Worm (Caenorhabditis elegans): ENCODE data around the gene srz-78.

srz-78 gene

DNA sequence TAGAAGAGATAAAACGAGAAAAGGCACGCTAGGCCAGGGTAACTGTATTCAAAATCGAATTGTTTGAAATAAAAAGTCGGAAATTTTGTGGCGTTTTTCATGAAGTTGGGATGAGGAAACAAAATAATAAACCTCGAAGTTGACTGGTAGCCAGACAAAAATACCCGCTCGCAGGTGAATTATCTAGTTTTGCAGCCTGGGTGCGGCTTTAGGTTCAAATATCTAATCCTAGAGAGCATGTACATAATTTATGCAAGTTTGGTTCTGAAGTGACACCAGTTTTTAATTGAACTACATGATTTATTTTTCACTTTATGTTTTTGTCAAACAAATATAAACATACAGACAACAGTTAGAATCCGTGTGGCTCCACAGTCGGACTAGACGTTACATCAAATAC lies 9.8 kb upstream of the srz-78 start, which contains the start of gene srz-37:
Gene srz-37, minus strand, starts transcription at position 101 of the 400 bp plus-strand sequence.
- TF ChIP-seq lim-6 (tag; optimal IDR thresholded peaks at IDR 0.05): no peak
- TF ChIP-seq sox-4 (tag; optimal IDR thresholded peaks at IDR 0.05): no peak
- no peak for TF ChIP-seq pax-1 (tag; optimal IDR thresholded peaks at IDR 0.05)
- no peak for TF ChIP-seq tbx-2 (tag; optimal IDR thresholded peaks at IDR 0.05)
- no peak for TF ChIP-seq ceh-18 (tag; optimal IDR thresholded peaks at IDR 0.05)
- no peak for TF ChIP-seq gmeb-2 (tag; optimal IDR thresholded peaks at IDR 0.05)
- TF ChIP-seq unc-86 (tag; optimal IDR thresholded peaks at IDR 0.05): no peak

DNA sequence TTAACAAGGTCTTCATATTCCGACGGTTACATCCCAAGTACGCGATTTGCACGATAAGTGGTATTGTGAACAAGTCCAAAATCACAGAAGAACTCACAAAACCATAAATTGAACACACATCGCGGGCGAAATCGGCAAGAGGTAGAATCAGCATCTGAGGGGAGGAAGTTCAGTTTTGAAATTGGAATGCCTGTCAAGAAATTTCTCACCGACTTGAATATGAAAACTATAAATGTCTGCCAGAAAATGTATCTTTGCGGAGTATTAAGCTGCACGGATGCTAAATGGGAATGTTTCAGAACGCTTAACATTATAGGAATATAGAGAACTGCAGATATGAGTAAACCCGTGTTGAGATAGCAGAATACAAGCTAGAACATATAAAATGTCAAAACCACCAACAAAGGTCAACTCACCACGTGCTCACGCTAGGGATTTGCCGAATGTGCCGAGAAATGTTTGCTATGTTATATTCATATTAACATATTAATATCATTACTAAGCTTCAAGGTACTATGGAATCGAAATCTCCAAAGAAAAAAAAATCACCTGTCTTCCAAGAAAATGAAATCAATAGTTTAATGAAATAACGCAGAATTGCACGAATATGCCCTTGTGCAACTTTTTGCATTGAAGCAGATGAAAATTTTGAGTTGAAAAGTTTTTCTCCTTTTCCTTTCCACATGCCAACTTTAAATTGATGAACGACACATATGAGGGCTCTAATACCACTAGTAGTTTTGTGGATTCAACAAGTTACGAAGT lies 9.2 kb upstream of the srz-78 start, which contains the start of gene srz-82:
Gene srz-82, plus strand, starts transcription at position 701 of the 765 bp plus-strand sequence.
- no peak for TF ChIP-seq pqm-1 (tag; optimal IDR thresholded peaks at IDR 0.05)

DNA sequence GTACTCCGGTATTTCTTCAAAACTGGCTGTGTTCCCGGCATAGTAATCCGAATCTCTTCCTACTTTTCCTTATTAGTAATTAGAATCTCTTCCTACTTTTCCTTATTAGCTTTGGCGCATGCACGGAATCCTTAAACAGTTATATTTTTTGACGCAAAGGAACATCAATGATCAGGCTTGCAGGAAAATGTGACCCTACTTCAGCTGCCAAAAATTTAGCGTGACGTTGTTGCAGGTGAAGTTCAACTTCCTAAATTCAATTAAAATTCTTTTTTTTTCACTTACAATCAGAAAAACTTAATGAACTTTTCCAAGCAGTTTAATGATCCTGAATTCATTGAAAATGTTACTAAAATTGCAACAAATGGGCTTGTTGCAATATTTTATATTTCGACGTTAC lies 1.7 kb downstream of the srz-78 start, which contains the start of gene srz-79:
Gene srz-79, plus strand, starts transcription at position 301 of the 400 bp plus-strand sequence.
- no peak for TF ChIP-seq mec-3 (tag; optimal IDR thresholded peaks at IDR 0.05; ENCODE audit: borderline replicate concordance)
- no peak for TF ChIP-seq gmeb-2 (tag; optimal IDR thresholded peaks at IDR 0.05)
- no peak for TF ChIP-seq ceh-9 (tag; optimal IDR thresholded peaks at IDR 0.05)
- TF ChIP-seq zip-5 (tag; optimal IDR thresholded peaks at IDR 0.05): no peak
- TF ChIP-seq nhr-11 (tag; optimal IDR thresholded peaks at IDR 0.05): no peak
- TF ChIP-seq elt-4 (tag; optimal IDR thresholded peaks at IDR 0.05): no peak
- TF ChIP-seq ceh-14 (tag; optimal IDR thresholded peaks at IDR 0.05): no peak
- no peak for TF ChIP-seq lim-6 (tag; optimal IDR thresholded peaks at IDR 0.05)
- no peak for TF ChIP-seq unc-42 (tag; optimal IDR thresholded peaks at IDR 0.05)
- TF ChIP-seq fkh-6 (tag; optimal IDR thresholded peaks at IDR 0.05): no peak

DNA sequence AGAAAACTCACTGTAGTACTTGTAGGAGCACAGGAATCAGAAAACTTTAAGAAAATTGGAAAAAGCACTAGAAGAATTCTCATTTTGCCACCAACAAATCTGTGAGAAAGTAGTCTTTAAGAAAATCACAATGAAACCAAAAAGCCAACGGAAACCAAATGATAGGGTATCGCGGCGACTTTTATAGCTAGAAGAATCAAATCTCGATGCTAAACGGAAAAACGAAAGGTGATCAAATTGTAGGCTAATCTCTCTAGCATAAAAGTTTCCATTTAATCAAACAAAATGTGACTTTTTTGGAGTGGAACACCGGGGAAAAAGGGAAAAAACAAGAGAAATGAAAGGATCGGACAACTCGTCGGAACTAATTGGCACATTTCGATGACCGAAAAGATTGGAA lies 4.8 kb downstream of the srz-78 start, which contains the start of gene C09G12.17:
Gene C09G12.17, minus strand, starts transcription at position 101 of the 400 bp plus-strand sequence.
- TF ChIP-seq odd-2 (tag; optimal IDR thresholded peaks at IDR 0.05) (no peak), tbx-7 (tag; optimal IDR thresholded peaks at IDR 0.05) (no peak), ztf-16 (tag; optimal IDR thresholded peaks at IDR 0.05) (no peak), npax-4 (tag; optimal IDR thresholded peaks at IDR 0.05) (no peak), ceh-22 (tag; optimal IDR thresholded peaks at IDR 0.05) (no peak), hlh-13 (GFP tag; optimal IDR thresholded peaks at IDR 0.05) (no peak), zip-5 (tag; optimal IDR thresholded peaks at IDR 0.05) (no peak), sox-4 (tag; optimal IDR thresholded peaks at IDR 0.05) (no peak), dmd-4 (tag; optimal IDR thresholded peaks at IDR 0.05; ENCODE audit: borderline replicate concordance) (no peak), pros-1 (tag; optimal IDR thresholded peaks at IDR 0.05) (no peak), ceh-34 (tag; optimal IDR thresholded peaks at IDR 0.05) (no peak), fkh-6 (tag; optimal IDR thresholded peaks at IDR 0.05) (no peak), ceh-45 (GFP tag; IDR thresholded peaks at IDR 0.05) (no peak), ahr-1 (tag; optimal IDR thresholded peaks at IDR 0.05) (no peak)

DNA sequence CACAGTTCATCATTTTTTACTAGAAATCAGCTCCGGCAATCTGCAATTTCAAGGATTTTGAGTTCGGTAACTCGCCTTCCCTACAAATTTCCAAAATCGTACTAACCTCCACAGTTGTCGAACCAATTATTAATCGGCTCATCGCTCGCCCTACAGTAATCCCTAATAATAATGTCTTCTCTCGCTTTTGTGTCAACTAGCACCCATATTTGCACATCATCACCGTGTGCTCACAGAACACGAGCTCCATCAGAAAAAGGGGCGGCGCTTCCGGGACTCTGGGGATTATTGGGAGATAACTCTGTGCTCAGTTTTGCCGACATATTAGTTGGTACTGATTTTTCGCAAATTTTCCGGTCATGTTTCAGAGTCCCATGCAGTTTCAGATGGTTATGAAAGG lies 6.3 kb downstream of the srz-78 start, which contains the start of gene ceh-53:
Gene ceh-53, plus strand, starts transcription at position 301 of the 400 bp plus-strand sequence.
- TF ChIP-seq pqm-1 (tag; optimal IDR thresholded peaks at IDR 0.05) (no peak), ceh-31 (tag; optimal IDR thresholded peaks at IDR 0.05) (no peak), elt-4 (tag; optimal IDR thresholded peaks at IDR 0.05) (no peak), pha-4 (tag; optimal IDR thresholded peaks at IDR 0.05) (no peak), pag-3 (tag; optimal IDR thresholded peaks at IDR 0.05; ENCODE audit: borderline replicate concordance) (no peak), F13H6.1 (tag; optimal IDR thresholded peaks at IDR 0.05) (no peak), ceh-48 (tag; optimal IDR thresholded peaks at IDR 0.05) (no peak)

Measured in whole organism, late embryonic.